Fruit fly (Drosophila melanogaster): ENCODE data around the gene CG33777.

Gene CG33777

dm6 chr3L:4543034-4543806 is 11.8 kb downstream of the CG33777 start (continued):
- peak; percentile 48; the same call in 1 of the 2 replicates for TF ChIP-seq ara (GFP tag; IDR thresholded peaks at IDR 0.05)
- no peak for TF ChIP-seq gce (GFP tag; IDR thresholded peaks at IDR 0.05)
- peak; percentile 42; the same call in 1 of the 2 replicates for TF ChIP-seq Taf1 (GFP tag; IDR thresholded peaks at IDR 0.05)
- TF ChIP-seq CG4730 (GFP tag; IDR thresholded peaks at IDR 0.05) = peak; percentile 23; the same call in 1 of the 2 replicates
- no peak for TF ChIP-seq Neu2 (GFP tag; optimal IDR thresholded peaks at IDR 0.05; ENCODE audit: borderline replicate concordance)
- TF ChIP-seq grau (tag; optimal IDR thresholded peaks at IDR 0.05) = peak; percentile 35
- TF ChIP-seq CG11085 (GFP tag; IDR thresholded peaks at IDR 0.05) = no peak
- TF ChIP-seq kah (GFP tag; optimal IDR thresholded peaks at IDR 0.05) = no peak
- TF ChIP-seq CG15011 (GFP tag; optimal IDR thresholded peaks at IDR 0.05) = no peak
- no peak for TF ChIP-seq ATbp (GFP tag; optimal IDR thresholded peaks at IDR 0.05)
- peak; percentile 13 for TF ChIP-seq gro (GFP tag; optimal IDR thresholded peaks at IDR 0.05)
- peak; percentile 66 for TF ChIP-seq fu2 (GFP tag; optimal IDR thresholded peaks at IDR 0.05)
- no peak for TF ChIP-seq Six4 (GFP tag; optimal IDR thresholded peaks at IDR 0.05)
- no peak for TF ChIP-seq tup (GFP tag; optimal IDR thresholded peaks at IDR 0.05)
- no peak for TF ChIP-seq Vsx1 (GFP tag; optimal IDR thresholded peaks at IDR 0.05)
- no peak for TF ChIP-seq CG9727 (GFP tag; optimal IDR thresholded peaks at IDR 0.05)
- no peak for TF ChIP-seq HLH4C (GFP tag; IDR thresholded peaks at IDR 0.05; ENCODE audit: partially characterized antibody)
- TF ChIP-seq ftz-f1 (GFP tag; optimal IDR thresholded peaks at IDR 0.05) = peak; percentile 97
- TF ChIP-seq slbo (GFP tag; IDR thresholded peaks at IDR 0.05) = peak; percentile 79
- peak; percentile 46 for TF ChIP-seq caup (GFP tag; optimal IDR thresholded peaks at IDR 0.05; ENCODE audit: severe bottlenecking)
- peak in 1 of 2 experiments; percentile 98 for TF ChIP-seq bsh (GFP tag; optimal IDR thresholded peaks at IDR 0.05)
- no peak for TF ChIP-seq CG8290 (GFP tag; optimal IDR thresholded peaks at IDR 0.05)
- peak in 1 of 2 experiments; percentile 69 for TF ChIP-seq CG8290 (tag; optimal IDR thresholded peaks at IDR 0.05)
- TF ChIP-seq pnt (GFP tag; optimal IDR thresholded peaks at IDR 0.05) = peak; percentile 6
- no peak for TF ChIP-seq h (optimal IDR thresholded peaks at IDR 0.05)
- no peak for TF ChIP-seq CG13624 (GFP tag; optimal IDR thresholded peaks at IDR 0.05)
- TF ChIP-seq Ada2b (GFP tag; IDR thresholded peaks at IDR 0.05) = peak; percentile 54; the same call in 1 of the 2 replicates
- TF ChIP-seq ttk (GFP tag; IDR thresholded peaks at IDR 0.05) = no peak
- 0 out of 2 replicates have a peak, but pooled peaks have one; percentile 25 for TF ChIP-seq CG11247 (GFP tag; IDR thresholded peaks at IDR 0.05)
- no peak for TF ChIP-seq CG2116 (GFP tag; optimal IDR thresholded peaks at IDR 0.05)
- TF ChIP-seq dysf (GFP tag; IDR thresholded peaks at IDR 0.05) = peak; percentile 49; the same call in 1 of the 3 replicates
- TF ChIP-seq Dbx (GFP tag; IDR thresholded peaks at IDR 0.05) = peak; percentile 71; the same call in 1 of the 3 replicates
- peak; percentile 7 for TF ChIP-seq CG1602 (GFP tag; optimal IDR thresholded peaks at IDR 0.05)
- no peak for TF ChIP-seq CG30403 (GFP tag; optimal IDR thresholded peaks at IDR 0.05)
- peak; percentile 70 for TF ChIP-seq CG32772 (GFP tag; IDR thresholded peaks at IDR 0.05)
- TF ChIP-seq tgo (GFP tag; IDR thresholded peaks at IDR 0.05) = no peak
- no peak for TF ChIP-seq GATAe (GFP tag; conservative IDR thresholded peaks at IDR 0.05)
- 0 out of 3 replicates have a peak, but pooled peaks have one; percentile 47 for TF ChIP-seq Optix (GFP tag; IDR thresholded peaks at IDR 0.05)
- TF ChIP-seq Meics (GFP tag; optimal IDR thresholded peaks at IDR 0.05) = peak; percentile 52
- 0 out of 3 replicates have a peak, but pooled peaks have one; percentile 13 for TF ChIP-seq CG14050 (GFP tag; IDR thresholded peaks at IDR 0.05)
- TF ChIP-seq CG10274 (GFP tag; optimal IDR thresholded peaks at IDR 0.05) = peak; percentile 6
- TF ChIP-seq Sox100B (GFP tag; optimal IDR thresholded peaks at IDR 0.05) = peak; percentile 2
- peak; percentile 19; the same call in 1 of the 3 replicates for TF ChIP-seq CG34422 (GFP tag; IDR thresholded peaks at IDR 0.05)
- TF ChIP-seq CG8924 (tag; optimal IDR thresholded peaks at IDR 0.05) = peak; percentile 40
- no peak for TF ChIP-seq CG12391 (tag; optimal IDR thresholded peaks at IDR 0.05)
- no peak for TF ChIP-seq CG8478 (optimal IDR thresholded peaks at IDR 0.05)
- peak; percentile 25 for TF ChIP-seq B-H2 (GFP tag; optimal IDR thresholded peaks at IDR 0.05)
- TF ChIP-seq ken (GFP tag; IDR thresholded peaks at IDR 0.05) = 0 out of 3 replicates have a peak, but pooled peaks have one; percentile 25
- peak; percentile 33 for TF ChIP-seq exex (tag; optimal IDR thresholded peaks at IDR 0.05)
- peak; percentile 60; the same call in 1 of the 3 replicates for TF ChIP-seq ci (GFP tag; IDR thresholded peaks at IDR 0.05)

Measured in whole organism, embryonic.